Fruit fly (Drosophila melanogaster) whole organism, embryonic: ENCODE data around the gene CG43210.

ENCODE experiments used
- Bdp1 ChIP-seq: fragments of 200-800 bp; sonication (Bioruptor generic); optimal IDR thresholded peaks from 3 replicates; lab custom pipeline; 2016; ENCODE audit warnings: missing biosample characterization, missing genetic modification characterization
- CG10267 ChIP-seq: fragments of 200-800 bp; sonication (Bioruptor generic); optimal IDR thresholded peaks from 2 replicates; lab custom pipeline; 2018; ENCODE audit warnings: missing biosample characterization, mild to moderate bottlenecking, missing genetic modification characterization, moderate library complexity
- CG10366 ChIP-seq: fragments of 200-800 bp; sonication (Bioruptor generic); IDR thresholded peaks from 2 replicates; pipeline ENCODE4 v1.3.6; 2022; ENCODE audit warnings: missing biosample characterization, missing genetic modification characterization
- CG10565 ChIP-seq: fragments of 200-800 bp; sonication (Bioruptor generic); optimal IDR thresholded peaks from 3 replicates; lab custom pipeline; 2016; ENCODE audit warnings: missing biosample characterization, mild to moderate bottlenecking, missing genetic modification characterization
- CG11696 ChIP-seq: fragments of 200-800 bp; sonication (Bioruptor generic); IDR thresholded peaks from 2 replicates; pipeline ENCODE4 v1.3.6; 2022; ENCODE audit warnings: missing biosample characterization, missing genetic modification characterization
- CG13424 ChIP-seq: fragments of 200-800 bp; sonication (Bioruptor generic); optimal IDR thresholded peaks from 2 replicates; lab custom pipeline; 2019; ENCODE audit warnings: missing biosample characterization, mild to moderate bottlenecking, missing genetic modification characterization, moderate library complexity
- CG14965 ChIP-seq: fragments of 200-800 bp; sonication (Bioruptor generic); optimal IDR thresholded peaks from 2 replicates; lab custom pipeline; 2016; ENCODE audit warnings: missing biosample characterization, missing genetic modification characterization, borderline replicate concordance
- CG17361 ChIP-seq: fragments of 200-800 bp; sonication (Bioruptor generic); IDR thresholded peaks from 3 replicates; pipeline ENCODE4 v1.3.6; 2022; ENCODE audit warnings: missing biosample characterization, missing genetic modification characterization
- CG3281 ChIP-seq: fragments of 200-800 bp; sonication (Bioruptor generic); optimal IDR thresholded peaks from 3 replicates; lab custom pipeline; 2017; ENCODE audit warnings: missing biosample characterization, mild to moderate bottlenecking, missing genetic modification characterization
- CG3995 ChIP-seq: fragments of 200-800 bp; sonication (Bioruptor generic); optimal IDR thresholded peaks from 3 replicates; lab custom pipeline; 2016; ENCODE audit warnings: missing biosample characterization, missing genetic modification characterization
- CG6854 ChIP-seq: fragments of 200-800 bp; sonication (Bioruptor generic); optimal IDR thresholded peaks from 3 replicates; lab custom pipeline; 2017; ENCODE audit warnings: missing biosample characterization, mild to moderate bottlenecking, missing genetic modification characterization
- CG7271 ChIP-seq: fragments of 200-800 bp; sonication (Bioruptor generic); optimal IDR thresholded peaks from 2 replicates; lab custom pipeline; 2018; ENCODE audit warnings: missing biosample characterization, mild to moderate bottlenecking, missing genetic modification characterization, moderate library complexity
- CG7786 ChIP-seq: fragments of 200-800 bp; sonication (Bioruptor generic); optimal IDR thresholded peaks from 2 replicates; lab custom pipeline; 2016; ENCODE audit warnings: missing biosample characterization, missing genetic modification characterization
- CG8765 ChIP-seq: fragments of 200-800 bp; sonication (Bioruptor generic); IDR thresholded peaks from 2 replicates; pipeline ENCODE4 v1.3.6; 2022; ENCODE audit warnings: missing biosample characterization, missing genetic modification characterization
- CG9215 ChIP-seq: fragments of 200-800 bp; sonication (Bioruptor generic); IDR thresholded peaks from 2 replicates; pipeline ENCODE4 v1.3.6; 2022; ENCODE audit warnings: missing biosample characterization, missing genetic modification characterization
- CkIIα-i1 ChIP-seq: fragments of 200-800 bp; sonication (Bioruptor generic); IDR thresholded peaks from 2 replicates; pipeline ENCODE4 v1.3.6; 2022; ENCODE audit warnings: missing biosample characterization, missing genetic modification characterization
- D19A ChIP-seq: fragments of 200-800 bp; optimal IDR thresholded peaks from 3 replicates; lab custom pipeline; 2019; ENCODE audit warnings: missing biosample characterization, mild to moderate bottlenecking, missing genetic modification characterization, moderate library complexity
- Drgx ChIP-seq: fragments of 200-800 bp; sonication (Bioruptor generic); IDR thresholded peaks from 2 replicates; pipeline ENCODE4 v1.3.6; 2022; ENCODE audit warnings: missing biosample characterization, missing genetic modification characterization
- E2f2 ChIP-seq: fragments of 200-800 bp; sonication (Bioruptor generic); IDR thresholded peaks from 2 replicates; pipeline ENCODE4 v1.3.6; 2022; ENCODE audit warnings: missing biosample characterization, missing genetic modification characterization
- Eip74EF ChIP-seq, 2 experiments: fragments of 200-800 bp in 1 of 2; fragments of >200 bp in 1 of 2; sonication (Bioruptor generic) in 1 of 2; optimal IDR thresholded peaks; 2 replicates each; lab custom pipeline; 2017 to 2019; ENCODE audit warnings: missing biosample characterization in 2 of 2, missing genetic modification characterization in 2 of 2, mild to moderate bottlenecking in 1 of 2, moderate library complexity in 1 of 2
- HmgD ChIP-seq: fragments of 200-800 bp; sonication (Bioruptor generic); optimal IDR thresholded peaks from 3 replicates; lab custom pipeline; 2016; ENCODE audit warnings: missing biosample characterization, missing genetic modification characterization
- Mad ChIP-seq: fragments of 200-800 bp; sonication (Bioruptor generic); optimal IDR thresholded peaks from 2 replicates; lab custom pipeline; 2016; ENCODE audit warnings: missing biosample characterization, missing genetic modification characterization
- Med ChIP-seq: fragments of 200-800 bp; sonication (Bioruptor generic); peaks from one replicate; lab custom pipeline; 2016; ENCODE audit warnings: missing biosample characterization, missing genetic modification characterization, mild to moderate bottlenecking, inconsistent platforms, moderate library complexity
- Mes4 ChIP-seq: fragments of 200-800 bp; sonication (Bioruptor generic); optimal IDR thresholded peaks from 2 replicates; lab custom pipeline; 2016; ENCODE audit warnings: missing biosample characterization, missing genetic modification characterization
- Nf-YC ChIP-seq: fragments of 200-800 bp; optimal IDR thresholded peaks from 3 replicates; lab custom pipeline; 2019; ENCODE audit warnings: missing biosample characterization, mild to moderate bottlenecking, missing genetic modification characterization, moderate library complexity
- Oli ChIP-seq: fragments of 200-800 bp; sonication (Bioruptor generic); optimal IDR thresholded peaks from 2 replicates; lab custom pipeline; 2018; ENCODE audit warnings: missing biosample characterization, mild to moderate bottlenecking, missing genetic modification characterization, moderate library complexity
- Opbp ChIP-seq: fragments of 200-800 bp; sonication (Bioruptor generic); IDR thresholded peaks from 3 replicates; pipeline ENCODE4 v1.3.6; 2022; ENCODE audit warnings: missing biosample characterization, missing genetic modification characterization; ENCODE audit not compliant: partially characterized antibody
- Scr ChIP-seq: fragments of 200-800 bp; sonication (Bioruptor generic); IDR thresholded peaks from 2 replicates; pipeline ENCODE4 v1.3.6; 2022; ENCODE audit warnings: missing biosample characterization, missing genetic modification characterization; ENCODE audit not compliant: partially characterized antibody
- Sin3A ChIP-seq: fragments of >200 bp; optimal IDR thresholded peaks from 2 replicates; lab custom pipeline; 2018
- Xrp1 ChIP-seq: fragments of 200-800 bp; sonication (Bioruptor generic); IDR thresholded peaks from 2 replicates; pipeline ENCODE4 v1.3.6; 2022; ENCODE audit warnings: missing biosample characterization, missing genetic modification characterization
- ap ChIP-seq: fragments of 200-800 bp; sonication (Bioruptor generic); IDR thresholded peaks from 2 replicates; pipeline ENCODE4 v1.3.6; 2022; ENCODE audit warnings: missing biosample characterization, missing genetic modification characterization
- ash1 ChIP-seq: fragments of 200-800 bp; sonication (Bioruptor generic); optimal IDR thresholded peaks from 2 replicates; lab custom pipeline; 2018; ENCODE audit warnings: missing biosample characterization, mild to moderate bottlenecking, missing genetic modification characterization
- bsh ChIP-seq, 2 experiments: fragments of 200-800 bp; sonication (Bioruptor generic); optimal IDR thresholded peaks; 2 replicates each; lab custom pipeline; 2017 to 2018; ENCODE audit warnings: mild to moderate bottlenecking in 2 of 2, missing biosample characterization in 2 of 2, missing genetic modification characterization in 2 of 2, moderate library complexity in 1 of 2
- croc ChIP-seq: fragments of 200-800 bp; sonication (Bioruptor generic); conservative IDR thresholded peaks from 3 replicates; pipeline ENCODE4 v1.3.6; 2022; ENCODE audit warnings: missing biosample characterization, missing genetic modification characterization
- dysf ChIP-seq: fragments of 200-800 bp; sonication (Bioruptor generic); IDR thresholded peaks from 3 replicates; pipeline ENCODE4 v1.3.6; 2022; ENCODE audit warnings: missing biosample characterization, missing genetic modification characterization
- fd102C ChIP-seq: fragments of 200-800 bp; sonication (Bioruptor generic); optimal IDR thresholded peaks from 2 replicates; lab custom pipeline; 2018; ENCODE audit warnings: missing biosample characterization, mild to moderate bottlenecking, missing genetic modification characterization, moderate library complexity
- fru ChIP-seq: fragments of >200 bp; optimal IDR thresholded peaks from 2 replicates; lab custom pipeline; 2017
- hkb ChIP-seq, 2 experiments: fragments of 200-800 bp in 1 of 2; fragments of >200 bp in 1 of 2; sonication (Bioruptor generic) in 1 of 2; IDR thresholded peaks in 1 of 2; optimal IDR thresholded peaks in 1 of 2; 2 replicates each; pipeline versions ENCODE4 v1.3.6 to Lab custom; 2017 to 2022; ENCODE audit warnings: missing biosample characterization in 1 of 2, missing genetic modification characterization in 1 of 2
- jing ChIP-seq: fragments of 200-800 bp; sonication (Bioruptor generic); optimal IDR thresholded peaks from 2 replicates; lab custom pipeline; 2018; ENCODE audit warnings: missing biosample characterization, mild to moderate bottlenecking, missing genetic modification characterization
- kay ChIP-seq: fragments of 200-800 bp; sonication (Bioruptor generic); optimal IDR thresholded peaks from 2 replicates; lab custom pipeline; 2016; ENCODE audit warnings: missing biosample characterization, missing genetic modification characterization
- lola ChIP-seq, 3 experiments: fragments of >200 bp in 2 of 3; fragments of 200-800 bp in 1 of 3; sonication (Bioruptor generic) in 1 of 3; optimal IDR thresholded peaks; 2 replicates each; lab custom pipeline; 2017 to 2019; ENCODE audit warnings: missing biosample characterization in 3 of 3, missing genetic modification characterization in 3 of 3, mild to moderate bottlenecking in 1 of 3, moderate library complexity in 1 of 3
- nmo ChIP-seq: fragments of 200-800 bp; sonication (Bioruptor generic); optimal IDR thresholded peaks from 2 replicates; lab custom pipeline; 2018; ENCODE audit warnings: missing biosample characterization, mild to moderate bottlenecking, missing genetic modification characterization, moderate library complexity
- nom ChIP-seq: fragments of 200-800 bp; sonication (Bioruptor generic); optimal IDR thresholded peaks from 2 replicates; lab custom pipeline; 2017; ENCODE audit warnings: missing biosample characterization, missing genetic modification characterization, mild to moderate bottlenecking, moderate library complexity, missing genetic modification reagents
- sob ChIP-seq: fragments of 200-800 bp; sonication (Bioruptor generic); IDR thresholded peaks from 2 replicates; pipeline ENCODE4 v1.3.6; 2022; ENCODE audit warnings: missing biosample characterization, missing genetic modification characterization
- tup ChIP-seq: fragments of 200-800 bp; sonication (Bioruptor generic); optimal IDR thresholded peaks from 2 replicates; lab custom pipeline; 2016; ENCODE audit warnings: missing biosample characterization, mild to moderate bottlenecking, missing genetic modification characterization, moderate library complexity
- unpg ChIP-seq: fragments of 200-800 bp; sonication (Bioruptor generic); optimal IDR thresholded peaks from 3 replicates; lab custom pipeline; 2018; ENCODE audit warnings: missing biosample characterization, mild to moderate bottlenecking, missing genetic modification characterization, moderate library complexity
- usp ChIP-seq: fragments of >200 bp; optimal IDR thresholded peaks from 2 replicates; lab custom pipeline; 2017; ENCODE audit warnings: missing biosample characterization, missing genetic modification characterization
- yki ChIP-seq: fragments of >200 bp; optimal IDR thresholded peaks from 3 replicates; lab custom pipeline; 2018
- zen ChIP-seq: fragments of 200-800 bp; sonication (Bioruptor generic); optimal IDR thresholded peaks from 3 replicates; lab custom pipeline; 2018; ENCODE audit warnings: missing biosample characterization, mild to moderate bottlenecking, missing genetic modification characterization, moderate library complexity

CG43210 gene

dm6 chr3R:18573699-18574259 is 8.8 kb upstream of the CG43210 start (continued):
- TF ChIP-seq Mes4: peak; percentile 91
- TF ChIP-seq CG17361: peak; percentile 98
- TF ChIP-seq CG14965 (GFP tag; lab: Kevin White, UChicago): peak; percentile 2
- no peak for TF ChIP-seq usp (GFP tag; lab: Kevin White, UChicago)
- TF ChIP-seq CkIIα-i1 (GFP tag; lab: Robert Waterston, UW): peak; percentile 56; the same call in 1 of the 2 replicates
- peak; percentile 92 for TF ChIP-seq sob
- TF ChIP-seq CG3995 (GFP tag; lab: Kevin White, UChicago): peak; percentile 63
- peak; percentile 85 for TF ChIP-seq CG10366 (GFP tag; lab: Robert Waterston, UW)
- TF ChIP-seq yki (lab: Kevin White, UChicago): peak; percentile 41
- TF ChIP-seq CG7786: peak; percentile 93
- TF ChIP-seq CG6854 (GFP tag; lab: Kevin White, UChicago): peak; percentile 90
- peak; percentile 91 for TF ChIP-seq D19A (tag; lab: Kevin White, UChicago)
- peak; percentile 96 for TF ChIP-seq dysf (GFP tag; lab: Robert Waterston, UW)
- TF ChIP-seq unpg (GFP tag; lab: Kevin White, UChicago): peak; percentile 95
- TF ChIP-seq kay (GFP tag; lab: Kevin White, UChicago): peak; percentile 97
- peak; percentile 95 for TF ChIP-seq CG11696
- peak; percentile 73 for TF ChIP-seq E2f2 (GFP tag; lab: Robert Waterston, UW)
- TF ChIP-seq CG8765: peak; percentile 68; the same call in 1 of the 2 replicates
- no peak for TF ChIP-seq fru (lab: Kevin White, UChicago)
- TF ChIP-seq CG10267 (tag; lab: Kevin White, UChicago): peak; percentile 88
- TF ChIP-seq Eip74EF (GFP tag; optimal IDR thresholded peaks at IDR 0.05; lab: Kevin White, UChicago): peak in 1 of 2 experiments; percentile 91
- peak; percentile 84 for TF ChIP-seq Nf-YC (tag; lab: Kevin White, UChicago)
- peak; percentile 97 for TF ChIP-seq Oli (tag; lab: Kevin White, UChicago)
- no peak; the same call in 1 of the 2 replicates for TF ChIP-seq Scr (GFP tag; lab: Robert Waterston, UW)
- peak; percentile 96 for TF ChIP-seq CG13424 (tag; lab: Kevin White, UChicago)
- no peak for TF ChIP-seq hkb (optimal IDR thresholded peaks at IDR 0.05; lab: Kevin White, UChicago)
- peak; percentile 94 for TF ChIP-seq hkb (GFP tag; IDR thresholded peaks at IDR 0.05; lab: Robert Waterston, UW)
- TF ChIP-seq Mad: peak; percentile 89
- TF ChIP-seq zen (tag; lab: Kevin White, UChicago): peak; percentile 77
- TF ChIP-seq CG10565: peak; percentile 76
- peak; percentile 73 for TF ChIP-seq tup (GFP tag; lab: Kevin White, UChicago)
- TF ChIP-seq croc (GFP tag; lab: Robert Waterston, UW): peak; percentile 89
- TF ChIP-seq HmgD (GFP tag; lab: Kevin White, UChicago): peak; percentile 61
- peak; percentile 96 for TF ChIP-seq nmo (GFP tag; lab: Kevin White, UChicago)
- peak; percentile 91 for TF ChIP-seq CG9215 (GFP tag; lab: Robert Waterston, UW)
- peak; percentile 97 for TF ChIP-seq Med (GFP tag; lab: Kevin White, UChicago)
- TF ChIP-seq CG7271 (tag; lab: Kevin White, UChicago): peak; percentile 68
- TF ChIP-seq Drgx (GFP tag; lab: Robert Waterston, UW): peak; percentile 94
- TF ChIP-seq ash1 (GFP tag; lab: Kevin White, UChicago): no peak
- peak; percentile 86 for TF ChIP-seq ap (GFP tag; lab: Robert Waterston, UW)
- TF ChIP-seq Opbp (GFP tag; lab: Robert Waterston, UW): no peak
- TF ChIP-seq CG3281 (GFP tag; lab: Kevin White, UChicago): peak; percentile 95
- TF ChIP-seq fd102C (GFP tag; lab: Kevin White, UChicago): no peak
- TF ChIP-seq nom (GFP tag; lab: Kevin White, UChicago): peak; percentile 88
- no peak for TF ChIP-seq Sin3A
- TF ChIP-seq jing: peak; percentile 89
- TF ChIP-seq lola (GFP tag; optimal IDR thresholded peaks at IDR 0.05; lab: Kevin White, UChicago): peak in 1 of 3 experiments; percentile 95
- peak; percentile 94 to 95 for TF ChIP-seq bsh (GFP tag; optimal IDR thresholded peaks at IDR 0.05; lab: Kevin White, UChicago)
- TF ChIP-seq Xrp1: peak; percentile 92
- TF ChIP-seq Bdp1 (GFP tag; lab: Kevin White, UChicago): peak; percentile 83
